Fruit fly (Drosophila melanogaster) whole organism, embryonic: ENCODE measurements around the gene Edg91.

Source experiments
- B-H2 ChIP-seq: fragments of 200-800 bp; sonication (Bioruptor generic); optimal IDR thresholded peaks from 2 replicates; lab custom pipeline; 2018; ENCODE audit warnings: missing biosample characterization, mild to moderate bottlenecking, missing genetic modification characterization
- CG10654 ChIP-seq: fragments of 200-800 bp; sonication (Bioruptor generic); optimal IDR thresholded peaks from 2 replicates; lab custom pipeline; 2016; ENCODE audit warnings: missing biosample characterization, missing genetic modification characterization
- CG12219 ChIP-seq: fragments of 200-800 bp; sonication (Bioruptor generic); optimal IDR thresholded peaks from 3 replicates; lab custom pipeline; 2018; ENCODE audit warnings: missing biosample characterization, mild to moderate bottlenecking, missing genetic modification characterization
- CG13123 ChIP-seq: fragments of 200-800 bp; sonication (Bioruptor generic); optimal IDR thresholded peaks from 2 replicates; lab custom pipeline; 2016; ENCODE audit warnings: missing biosample characterization, missing genetic modification characterization
- CG15269 ChIP-seq: fragments of 200-800 bp; sonication (Bioruptor generic); optimal IDR thresholded peaks from 2 replicates; lab custom pipeline; 2018; ENCODE audit warnings: missing biosample characterization, mild to moderate bottlenecking, missing genetic modification characterization, moderate library complexity
- CG17802 ChIP-seq: fragments of 200-800 bp; sonication (Bioruptor generic); optimal IDR thresholded peaks from 2 replicates; lab custom pipeline; 2018; ENCODE audit warnings: missing biosample characterization, mild to moderate bottlenecking, missing genetic modification characterization, moderate library complexity
- CG17829 ChIP-seq: fragments of 200-800 bp; optimal IDR thresholded peaks from 2 replicates; lab custom pipeline; 2019; ENCODE audit warnings: missing biosample characterization, mild to moderate bottlenecking, missing genetic modification characterization, moderate library complexity
- CG31224 ChIP-seq: fragments of 200-800 bp; sonication (Bioruptor generic); IDR thresholded peaks from 2 replicates; pipeline ENCODE4 v1.3.6; 2022; ENCODE audit warnings: missing biosample characterization, missing genetic modification characterization
- CG3838 ChIP-seq: fragments of 200-800 bp; sonication (Bioruptor generic); optimal IDR thresholded peaks from 3 replicates; lab custom pipeline; 2016; ENCODE audit warnings: missing biosample characterization, missing genetic modification characterization
- CG4424 ChIP-seq: fragments of 200-800 bp; sonication (Bioruptor generic); optimal IDR thresholded peaks from 3 replicates; lab custom pipeline; 2016; ENCODE audit warnings: missing biosample characterization, missing genetic modification characterization
- CG6854 ChIP-seq: fragments of 200-800 bp; sonication (Bioruptor generic); optimal IDR thresholded peaks from 3 replicates; lab custom pipeline; 2017; ENCODE audit warnings: missing biosample characterization, mild to moderate bottlenecking, missing genetic modification characterization
- CG7556 ChIP-seq: fragments of 200-800 bp; sonication (Bioruptor generic); optimal IDR thresholded peaks from 2 replicates; lab custom pipeline; 2017; ENCODE audit warnings: missing biosample characterization, mild to moderate bottlenecking, missing genetic modification characterization
- CG9797 ChIP-seq: fragments of 200-800 bp; sonication (Bioruptor generic); optimal IDR thresholded peaks from 3 replicates; lab custom pipeline; 2018; ENCODE audit warnings: missing biosample characterization, mild to moderate bottlenecking, missing genetic modification characterization
- CG9932 ChIP-seq: fragments of 200-800 bp; sonication (Bioruptor generic); IDR thresholded peaks from 2 replicates; pipeline ENCODE4 v1.3.6; 2022; ENCODE audit warnings: missing biosample characterization, missing genetic modification characterization
- Chrac-16 ChIP-seq: fragments of 200-800 bp; sonication (Bioruptor generic); optimal IDR thresholded peaks from 3 replicates; lab custom pipeline; 2016; ENCODE audit warnings: missing biosample characterization, missing genetic modification characterization
- Dek ChIP-seq: fragments of 200-800 bp; sonication (Bioruptor generic); optimal IDR thresholded peaks from 3 replicates; lab custom pipeline; 2019; ENCODE audit warnings: missing biosample characterization, mild to moderate bottlenecking, missing genetic modification characterization, moderate library complexity
- Dfd ChIP-seq, 2 experiments: fragments of >200 bp; optimal IDR thresholded peaks; 2 replicates each; lab custom pipeline; 2017; ENCODE audit warnings: missing biosample characterization in 2 of 2, missing genetic modification characterization in 2 of 2
- Dip3 ChIP-seq: fragments of 200-800 bp; sonication (Bioruptor generic); optimal IDR thresholded peaks from 3 replicates; lab custom pipeline; 2016; ENCODE audit warnings: missing biosample characterization, missing genetic modification characterization
- Dref ChIP-seq: fragments of 200-800 bp; sonication (Bioruptor generic); IDR thresholded peaks from 2 replicates; pipeline ENCODE4 v1.3.6; 2022; ENCODE audit warnings: missing biosample characterization, missing genetic modification characterization
- Fer1 ChIP-seq: fragments of 200-800 bp; sonication (Bioruptor generic); optimal IDR thresholded peaks from 2 replicates; lab custom pipeline; 2017; ENCODE audit warnings: missing biosample characterization, mild to moderate bottlenecking, missing genetic modification characterization
- HmgD ChIP-seq: fragments of 200-800 bp; sonication (Bioruptor generic); optimal IDR thresholded peaks from 3 replicates; lab custom pipeline; 2016; ENCODE audit warnings: missing biosample characterization, missing genetic modification characterization
- Hmx ChIP-seq: fragments of 200-800 bp; sonication (Bioruptor generic); optimal IDR thresholded peaks from 2 replicates; lab custom pipeline; 2016; ENCODE audit warnings: missing biosample characterization, missing genetic modification characterization
- Lhr ChIP-seq: fragments of 200-800 bp; sonication (Bioruptor generic); optimal IDR thresholded peaks from 3 replicates; lab custom pipeline; 2017; ENCODE audit warnings: mild to moderate bottlenecking, missing biosample characterization, missing genetic modification reagents, missing genetic modification characterization
- MBD-R2 ChIP-seq: fragments of 200-800 bp; sonication (Bioruptor generic); IDR thresholded peaks from 2 replicates; pipeline ENCODE4 v1.3.6; 2022; ENCODE audit warnings: missing biosample characterization, missing genetic modification characterization
- Meics ChIP-seq: fragments of 200-800 bp; sonication (Bioruptor generic); optimal IDR thresholded peaks from 2 replicates; lab custom pipeline; 2017; ENCODE audit warnings: missing biosample characterization, mild to moderate bottlenecking, missing genetic modification characterization
- Tbp ChIP-seq: fragments of >200 bp; optimal IDR thresholded peaks from 2 replicates; lab custom pipeline; 2018; ENCODE audit warnings: missing biosample characterization, missing genetic modification characterization
- ap ChIP-seq: fragments of 200-800 bp; sonication (Bioruptor generic); IDR thresholded peaks from 2 replicates; pipeline ENCODE4 v1.3.6; 2022; ENCODE audit warnings: missing biosample characterization, missing genetic modification characterization
- ara ChIP-seq: fragments of 200-800 bp; sonication (Bioruptor generic); IDR thresholded peaks from 2 replicates; pipeline ENCODE4 v1.3.6; 2022; ENCODE audit warnings: missing biosample characterization, missing genetic modification characterization
- bigmax ChIP-seq: fragments of 200-800 bp; sonication (Bioruptor generic); optimal IDR thresholded peaks from 2 replicates; lab custom pipeline; 2018; ENCODE audit warnings: missing biosample characterization, mild to moderate bottlenecking, missing genetic modification characterization
- bowl ChIP-seq: fragments of 200-800 bp; sonication (Bioruptor generic); IDR thresholded peaks from 2 replicates; pipeline ENCODE4 v1.3.6; 2022; ENCODE audit warnings: missing biosample characterization, missing genetic modification characterization
- ci ChIP-seq: fragments of 200-800 bp; sonication (Bioruptor generic); IDR thresholded peaks from 3 replicates; pipeline ENCODE4 v1.3.6; 2022; ENCODE audit warnings: missing biosample characterization, missing genetic modification characterization
- crp ChIP-seq, 2 experiments: fragments of 200-800 bp; sonication (Bioruptor generic); optimal IDR thresholded peaks; 2 replicates in 1 of 2; 3 replicates in 1 of 2; lab custom pipeline; 2017; ENCODE audit warnings: missing biosample characterization in 2 of 2, missing genetic modification characterization in 2 of 2, mild to moderate bottlenecking in 1 of 2, moderate library complexity in 1 of 2
- dan ChIP-seq: fragments of 200-800 bp; sonication (Bioruptor generic); IDR thresholded peaks from 2 replicates; pipeline ENCODE4 v1.3.6; 2022; ENCODE audit warnings: missing biosample characterization, missing genetic modification characterization
- dati ChIP-seq: fragments of 200-800 bp; sonication (Bioruptor generic); IDR thresholded peaks from 2 replicates; pipeline ENCODE4 v1.3.6; 2022; ENCODE audit warnings: missing biosample characterization, missing genetic modification characterization
- dimm ChIP-seq: fragments of 200-800 bp; sonication (Bioruptor generic); IDR thresholded peaks from 2 replicates; pipeline ENCODE4 v1.3.6; 2022; ENCODE audit warnings: missing biosample characterization, missing genetic modification characterization
- disco-r ChIP-seq: fragments of 200-800 bp; sonication (Bioruptor generic); optimal IDR thresholded peaks from 2 replicates; lab custom pipeline; 2016; ENCODE audit warnings: missing biosample characterization, missing genetic modification characterization
- gem ChIP-seq: fragments of 200-800 bp; sonication (Bioruptor generic); optimal IDR thresholded peaks from 2 replicates; lab custom pipeline; 2019; ENCODE audit warnings: missing biosample characterization, mild to moderate bottlenecking, missing genetic modification characterization, moderate library complexity
- gro ChIP-seq: fragments of 200-800 bp; sonication (Bioruptor generic); optimal IDR thresholded peaks from 2 replicates; lab custom pipeline; 2016; ENCODE audit warnings: missing biosample characterization, missing genetic modification characterization
- ham ChIP-seq: fragments of 200-800 bp; sonication (Bioruptor generic); IDR thresholded peaks from 2 replicates; pipeline ENCODE4 v1.3.6; 2022; ENCODE audit warnings: missing biosample characterization, missing genetic modification characterization
- ind ChIP-seq: fragments of 200-800 bp; sonication (Bioruptor generic); optimal IDR thresholded peaks from 3 replicates; lab custom pipeline; 2016; ENCODE audit warnings: missing biosample characterization, missing genetic modification characterization
- kah ChIP-seq: fragments of 200-800 bp; sonication (Bioruptor generic); optimal IDR thresholded peaks from 2 replicates; lab custom pipeline; 2018; ENCODE audit warnings: missing biosample characterization, mild to moderate bottlenecking, missing genetic modification characterization
- ken ChIP-seq: fragments of 200-800 bp; sonication (Bioruptor generic); IDR thresholded peaks from 3 replicates; pipeline ENCODE4 v1.3.6; 2022; ENCODE audit warnings: missing biosample characterization, missing genetic modification characterization
- lilli ChIP-seq: fragments of 200-800 bp; sonication (Bioruptor generic); optimal IDR thresholded peaks from 3 replicates; lab custom pipeline; 2016; ENCODE audit warnings: missing biosample characterization, missing genetic modification characterization
- lov ChIP-seq, 2 experiments: fragments of 200-800 bp in 1 of 2; fragments of >200 bp in 1 of 2; sonication (Bioruptor generic) in 1 of 2; IDR thresholded peaks in 1 of 2; optimal IDR thresholded peaks in 1 of 2; 2 replicates in 1 of 2; 3 replicates in 1 of 2; pipeline versions ENCODE4 v1.3.6 to Lab custom; 2017 to 2022; ENCODE audit warnings: missing biosample characterization in 1 of 2, missing genetic modification characterization in 1 of 2
- luna ChIP-seq: fragments of 200-800 bp; sonication (Bioruptor generic); optimal IDR thresholded peaks from 2 replicates; lab custom pipeline; 2016; ENCODE audit warnings: missing biosample characterization, missing genetic modification characterization
- slbo ChIP-seq: fragments of 200-800 bp; sonication (Bioruptor generic); IDR thresholded peaks from 2 replicates; pipeline ENCODE4 v1.3.6; 2022; ENCODE audit warnings: missing biosample characterization, missing genetic modification characterization
- slp2 ChIP-seq: fragments of 200-800 bp; sonication (Bioruptor generic); optimal IDR thresholded peaks from 2 replicates; lab custom pipeline; 2016; ENCODE audit warnings: missing biosample characterization, missing genetic modification characterization
- sna ChIP-seq: fragments of 200-800 bp; sonication (Bioruptor generic); IDR thresholded peaks from 2 replicates; pipeline ENCODE4 v1.3.6; 2022; ENCODE audit warnings: missing biosample characterization, missing genetic modification characterization; ENCODE audit not compliant: partially characterized antibody
- tio ChIP-seq: fragments of 200-800 bp; sonication (Bioruptor generic); optimal IDR thresholded peaks from 2 replicates; lab custom pipeline; 2017; ENCODE audit warnings: missing biosample characterization, missing genetic modification characterization, inconsistent platforms
- tna ChIP-seq: fragments of 200-800 bp; sonication (Bioruptor generic); IDR thresholded peaks from 2 replicates; pipeline ENCODE4 v1.3.6; 2022; ENCODE audit warnings: missing biosample characterization, missing genetic modification characterization; ENCODE audit not compliant: partially characterized antibody

Gene Edg91

dm6 chr3R:17604198-17604879 is 7.0 kb downstream of the Edg91 start (continued):
- no peak for TF ChIP-seq dimm (GFP tag; lab: Robert Waterston, UW)
- TF ChIP-seq CG13123 (GFP tag; lab: Kevin White, UChicago): peak; percentile 37
- peak; percentile 95 for TF ChIP-seq CG7556 (GFP tag; lab: Kevin White, UChicago)
- TF ChIP-seq dati (GFP tag; lab: Robert Waterston, UW): no peak
- peak; percentile 64 for TF ChIP-seq ind
- no peak; the same call in none of the 2 replicates for TF ChIP-seq ara (GFP tag; lab: Robert Waterston, UW)
- no peak for TF ChIP-seq lov (optimal IDR thresholded peaks at IDR 0.05; lab: Kevin White, UChicago)
- TF ChIP-seq lov (GFP tag; IDR thresholded peaks at IDR 0.05; lab: Robert Waterston, UW): no peak
- no peak for TF ChIP-seq tna
- no peak for TF ChIP-seq ken (GFP tag; lab: Robert Waterston, UW)
- TF ChIP-seq tio (GFP tag; lab: Kevin White, UChicago): peak; percentile 74
- TF ChIP-seq CG12219: peak; percentile 68
- TF ChIP-seq CG31224 (GFP tag; lab: Robert Waterston, UW): peak; percentile 98
- peak; percentile 17; the same call in 1 of the 3 replicates for TF ChIP-seq ci (GFP tag; lab: Robert Waterston, UW)
- TF ChIP-seq CG3838 (GFP tag; lab: Kevin White, UChicago): no peak
- TF ChIP-seq Tbp: no peak
- peak; percentile 90 for TF ChIP-seq Meics (GFP tag; lab: Kevin White, UChicago)
- no peak for TF ChIP-seq ham (GFP tag; lab: Robert Waterston, UW)
- TF ChIP-seq CG9797 (GFP tag; lab: Kevin White, UChicago): no peak
- TF ChIP-seq bigmax (GFP tag; lab: Kevin White, UChicago): no peak
- TF ChIP-seq CG4424: peak; percentile 82
- TF ChIP-seq kah (GFP tag; lab: Kevin White, UChicago): peak; percentile 71
- TF ChIP-seq Dref (GFP tag; lab: Robert Waterston, UW): no peak
- TF ChIP-seq disco-r: no peak
- peak; percentile 82 for TF ChIP-seq CG6854
- TF ChIP-seq CG15269 (tag; lab: Kevin White, UChicago): peak; percentile 86
- peak; percentile 91 for TF ChIP-seq CG17829 (tag; lab: Kevin White, UChicago)
- TF ChIP-seq luna: no peak
- peak; percentile 53; the same call in 1 of the 2 replicates for TF ChIP-seq dan
- peak; percentile 59 for TF ChIP-seq CG10654 (GFP tag; lab: Kevin White, UChicago)
- TF ChIP-seq gro (GFP tag; lab: Kevin White, UChicago): no peak
- peak; percentile 9 for TF ChIP-seq Lhr
- no peak for TF ChIP-seq bowl
- peak; percentile 41; the same call in 1 of the 2 replicates for TF ChIP-seq sna (GFP tag; lab: Robert Waterston, UW)
- peak; percentile 81 for TF ChIP-seq Chrac-16 (GFP tag; lab: Kevin White, UChicago)
- TF ChIP-seq Dfd (GFP tag; optimal IDR thresholded peaks at IDR 0.05; lab: Kevin White, UChicago): no peak
- peak; percentile 58 for TF ChIP-seq slbo
- no peak for TF ChIP-seq MBD-R2 (GFP tag; lab: Robert Waterston, UW)
- no peak for TF ChIP-seq Dip3 (GFP tag; lab: Kevin White, UChicago)
- no peak for TF ChIP-seq CG9932 (GFP tag; lab: Robert Waterston, UW)
- peak; percentile 57 for TF ChIP-seq CG17802 (tag; lab: Kevin White, UChicago)
- TF ChIP-seq Fer1 (GFP tag; lab: Kevin White, UChicago): peak; percentile 90
- TF ChIP-seq B-H2 (GFP tag; lab: Kevin White, UChicago): peak; percentile 9
- TF ChIP-seq gem (tag; lab: Kevin White, UChicago): peak; percentile 94
- no peak for TF ChIP-seq Hmx (GFP tag; lab: Kevin White, UChicago)
- peak; percentile 58 for TF ChIP-seq lilli
- TF ChIP-seq ap (GFP tag; lab: Robert Waterston, UW): peak; percentile 46; the same call in 1 of the 2 replicates
- no peak for TF ChIP-seq slp2 (GFP tag; lab: Kevin White, UChicago)
- peak in 1 of 2 experiments; percentile 18 for TF ChIP-seq crp (GFP tag; optimal IDR thresholded peaks at IDR 0.05; lab: Kevin White, UChicago)
- TF ChIP-seq Dek: peak; percentile 69
- peak; percentile 7 for TF ChIP-seq HmgD
